Fruit fly (Drosophila melanogaster) whole organism, pupa: ENCODE data around the gene CG32695.

Experiments
- CG17806 ChIP-seq: fragments of 200-800 bp; sonication (Bioruptor generic); optimal IDR thresholded peaks from 2 replicates; lab custom pipeline; 2018; ENCODE audit warnings: missing biosample characterization, mild to moderate bottlenecking, missing genetic modification characterization, moderate library complexity
- CG32121 ChIP-seq: fragments of 200-800 bp; sonication (Bioruptor generic); IDR thresholded peaks from 2 replicates; pipeline ENCODE4 v1.3.6; 2022; ENCODE audit warnings: missing biosample characterization, missing genetic modification characterization
- CG34367 ChIP-seq: fragments of 200-800 bp; sonication (Bioruptor generic); optimal IDR thresholded peaks from 2 replicates; lab custom pipeline; 2018; ENCODE audit warnings: missing biosample characterization, mild to moderate bottlenecking, missing genetic modification characterization
- CG4496 ChIP-seq: fragments of 200-800 bp; sonication (Bioruptor generic); IDR thresholded peaks from 3 replicates; pipeline ENCODE4 v1.3.6; 2022; ENCODE audit warnings: missing biosample characterization, missing genetic modification characterization
- D1 ChIP-seq: fragments of 200-800 bp; sonication (Bioruptor generic); optimal IDR thresholded peaks from 2 replicates; lab custom pipeline; 2018; ENCODE audit warnings: missing biosample characterization, mild to moderate bottlenecking, missing genetic modification characterization, moderate library complexity
- Ets98B ChIP-seq: fragments of 200-800 bp; sonication (Bioruptor generic); IDR thresholded peaks from 2 replicates; pipeline ENCODE4 v1.3.6; 2022; ENCODE audit warnings: missing biosample characterization, missing genetic modification characterization
- Pif1A ChIP-seq: fragments of 200-800 bp; sonication (Bioruptor generic); optimal IDR thresholded peaks from 3 replicates; lab custom pipeline; 2016; ENCODE audit warnings: missing biosample characterization, missing genetic modification characterization

DNA sequence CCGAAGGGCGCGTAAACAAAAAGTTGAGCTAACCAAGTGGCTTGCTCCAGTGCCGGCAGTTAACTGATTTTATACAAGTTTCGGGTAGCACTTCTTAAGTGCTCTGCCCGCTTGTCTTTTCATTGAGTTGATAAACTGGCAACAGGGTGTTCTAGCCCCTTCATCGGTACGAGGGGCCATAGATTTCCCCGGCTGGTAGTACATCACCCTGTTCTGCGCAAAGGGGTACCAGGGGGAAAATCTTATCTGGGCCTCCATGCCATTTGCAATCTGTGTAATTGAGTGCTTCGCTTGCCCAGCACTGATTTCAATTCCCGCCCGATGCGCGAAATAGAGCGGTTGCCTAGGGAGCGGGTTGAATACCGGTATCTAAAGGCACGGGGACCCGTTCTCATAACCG is 2.2 kb downstream of the CG32695 start, which contains the start of gene CG45061:
- TF ChIP-seq D1 (tag; lab: Kevin White, UChicago) (no peak), CG34367 (tag; lab: Kevin White, UChicago) (no peak), CG32121 (GFP tag; lab: Robert Waterston, UW) (no peak), Ets98B (GFP tag; lab: Robert Waterston, UW) (0 out of 2 replicates have a peak, but pooled peaks have one; percentile 16), CG4496 (GFP tag; lab: Robert Waterston, UW) (no peak), Pif1A (no peak), CG17806 (tag; lab: Kevin White, UChicago) (no peak)
